Fruit fly (Drosophila melanogaster) whole organism, pupa: ENCODE measurements around the gene PGRP-LA.

Experiments
- CG10348 ChIP-seq: fragments of 200-800 bp; sonication (Bioruptor generic); IDR thresholded peaks from 2 replicates; pipeline ENCODE4 v1.3.6; 2022; ENCODE audit warnings: missing biosample characterization, missing genetic modification characterization
- CG12605 ChIP-seq: fragments of 200-800 bp; sonication (Bioruptor generic); IDR thresholded peaks from 2 replicates; pipeline ENCODE4 v1.3.6; 2022; ENCODE audit warnings: missing biosample characterization, missing genetic modification characterization
- CG13204 ChIP-seq: fragments of 200-800 bp; sonication (Bioruptor generic); optimal IDR thresholded peaks from 2 replicates; lab custom pipeline; 2018; ENCODE audit warnings: missing biosample characterization, mild to moderate bottlenecking, missing genetic modification characterization, moderate library complexity
- CG14655 ChIP-seq: fragments of 200-800 bp; sonication (Bioruptor generic); optimal IDR thresholded peaks from 3 replicates; lab custom pipeline; 2017; ENCODE audit warnings: mild to moderate bottlenecking, missing biosample characterization, missing genetic modification reagents, missing genetic modification characterization
- CG15710 ChIP-seq: fragments of 200-800 bp; sonication (Bioruptor generic); optimal IDR thresholded peaks from 2 replicates; lab custom pipeline; 2018; ENCODE audit warnings: missing biosample characterization, mild to moderate bottlenecking, missing genetic modification characterization, moderate library complexity
- CG17806 ChIP-seq: fragments of 200-800 bp; sonication (Bioruptor generic); optimal IDR thresholded peaks from 2 replicates; lab custom pipeline; 2018; ENCODE audit warnings: missing biosample characterization, mild to moderate bottlenecking, missing genetic modification characterization, moderate library complexity
- CG32121 ChIP-seq: fragments of 200-800 bp; sonication (Bioruptor generic); IDR thresholded peaks from 2 replicates; pipeline ENCODE4 v1.3.6; 2022; ENCODE audit warnings: missing biosample characterization, missing genetic modification characterization
- CG34367 ChIP-seq: fragments of 200-800 bp; sonication (Bioruptor generic); optimal IDR thresholded peaks from 2 replicates; lab custom pipeline; 2018; ENCODE audit warnings: missing biosample characterization, mild to moderate bottlenecking, missing genetic modification characterization
- CG4496 ChIP-seq: fragments of 200-800 bp; sonication (Bioruptor generic); IDR thresholded peaks from 3 replicates; pipeline ENCODE4 v1.3.6; 2022; ENCODE audit warnings: missing biosample characterization, missing genetic modification characterization
- CG8159 ChIP-seq: fragments of 200-800 bp; sonication (Bioruptor generic); optimal IDR thresholded peaks from 3 replicates; lab custom pipeline; 2018; ENCODE audit warnings: missing biosample characterization, mild to moderate bottlenecking, missing genetic modification characterization, moderate library complexity
- CG8301 ChIP-seq: fragments of 200-800 bp; sonication (Bioruptor generic); optimal IDR thresholded peaks from 2 replicates; lab custom pipeline; 2018; ENCODE audit warnings: missing biosample characterization, mild to moderate bottlenecking, missing genetic modification characterization
- CG9948 ChIP-seq: fragments of 200-800 bp; sonication (Bioruptor generic); optimal IDR thresholded peaks from 2 replicates; lab custom pipeline; 2018; ENCODE audit warnings: missing biosample characterization, mild to moderate bottlenecking, missing genetic modification characterization, moderate library complexity
- D1 ChIP-seq: fragments of 200-800 bp; sonication (Bioruptor generic); optimal IDR thresholded peaks from 2 replicates; lab custom pipeline; 2018; ENCODE audit warnings: missing biosample characterization, mild to moderate bottlenecking, missing genetic modification characterization, moderate library complexity
- EcR ChIP-seq: fragments of 200-800 bp; sonication (Bioruptor generic); optimal IDR thresholded peaks from 3 replicates; lab custom pipeline; 2019; ENCODE audit warnings: missing biosample characterization, missing genetic modification characterization, mild to moderate bottlenecking, moderate library complexity, missing genetic modification reagents
- Ets98B ChIP-seq: fragments of 200-800 bp; sonication (Bioruptor generic); IDR thresholded peaks from 2 replicates; pipeline ENCODE4 v1.3.6; 2022; ENCODE audit warnings: missing biosample characterization, missing genetic modification characterization
- Pif1A ChIP-seq: fragments of 200-800 bp; sonication (Bioruptor generic); optimal IDR thresholded peaks from 3 replicates; lab custom pipeline; 2016; ENCODE audit warnings: missing biosample characterization, missing genetic modification characterization
- Pif1B ChIP-seq: fragments of 200-800 bp; sonication (Bioruptor generic); optimal IDR thresholded peaks from 3 replicates; lab custom pipeline; 2016; ENCODE audit warnings: missing biosample characterization, missing genetic modification characterization
- Snoo ChIP-seq: fragments of 200-800 bp; sonication (Bioruptor generic); optimal IDR thresholded peaks from 3 replicates; lab custom pipeline; 2017; ENCODE audit warnings: missing biosample characterization, mild to moderate bottlenecking, missing genetic modification characterization, inconsistent platforms
- fd96Ca ChIP-seq: fragments of 200-800 bp; sonication (Bioruptor generic); IDR thresholded peaks from 3 replicates; pipeline ENCODE4 v1.3.6; 2022; ENCODE audit warnings: missing biosample characterization, missing genetic modification characterization
- gl ChIP-seq: fragments of 200-800 bp; sonication (Bioruptor generic); optimal IDR thresholded peaks from 2 replicates; lab custom pipeline; 2018; ENCODE audit warnings: missing biosample characterization, mild to moderate bottlenecking, missing genetic modification characterization
- rn ChIP-seq: fragments of 200-800 bp; sonication (Bioruptor generic); IDR thresholded peaks from 2 replicates; pipeline ENCODE4 v1.3.6; 2022; ENCODE audit warnings: missing biosample characterization, missing genetic modification characterization

PGRP-LA gene

dm6 chr3L:9372278-9372975 lies 38.3 kb downstream of the PGRP-LA start, which contains the start of the genes Hsp67Bc, CG4456 and Hsp22:
Gene Hsp67Bc, minus strand, starts transcription at chr3L:9372497.
Gene CG4456, plus strand, starts transcription at chr3L:9372722.
Gene Hsp22, plus strand, starts transcription at chr3L:9372931.
- no peak for TF ChIP-seq CG34367 (tag; lab: Kevin White, UChicago)
- no peak for TF ChIP-seq Ets98B (GFP tag; lab: Robert Waterston, UW)
- TF ChIP-seq CG8301 (tag; lab: Kevin White, UChicago), result no peak
- TF ChIP-seq CG13204 (GFP tag; lab: Kevin White, UChicago), result no peak
- TF ChIP-seq EcR (GFP tag; lab: Kevin White, UChicago), result peak; percentile 91
- TF ChIP-seq CG12605 (GFP tag; lab: Robert Waterston, UW), result no peak
- TF ChIP-seq Pif1B (GFP tag; lab: Kevin White, UChicago), result peak; percentile 27
- no peak for TF ChIP-seq fd96Ca
- peak; percentile 59; the same call in 1 of the 3 replicates for TF ChIP-seq CG4496 (GFP tag; lab: Robert Waterston, UW)

- TF ChIP-seq CG10348 (GFP tag; lab: Robert Waterston, UW) (peak; percentile 6; the same call in 1 of the 2 replicates), CG34367 (tag; lab: Kevin White, UChicago) (peak; percentile 44), rn (GFP tag; lab: Robert Waterston, UW) (peak; percentile 64), CG9948 (tag; lab: Kevin White, UChicago) (peak; percentile 67), EcR (GFP tag; lab: Kevin White, UChicago) (peak; percentile 90), CG8159 (tag; lab: Kevin White, UChicago) (peak; percentile 73), fd96Ca (peak; percentile 82), CG8301 (tag; lab: Kevin White, UChicago) (peak; percentile 70), Pif1B (GFP tag; lab: Kevin White, UChicago) (peak; percentile 73), CG14655 (GFP tag; lab: Kevin White, UChicago) (peak; percentile 84), CG15710 (peak; percentile 70), Snoo (peak; percentile 67), Pif1A (peak; percentile 16), CG4496 (GFP tag; lab: Robert Waterston, UW) (peak; percentile 93), gl (peak; percentile 19), CG12605 (GFP tag; lab: Robert Waterston, UW) (peak; percentile 81), Ets98B (GFP tag; lab: Robert Waterston, UW) (peak; percentile 88), CG32121 (GFP tag; lab: Robert Waterston, UW) (peak; percentile 89), CG17806 (tag; lab: Kevin White, UChicago) (peak; percentile 74), D1 (tag; lab: Kevin White, UChicago) (no peak), CG13204 (GFP tag; lab: Kevin White, UChicago) (no peak)
Observed at dm6 chr3L:9373374-9374004, 39.4 kb downstream of the PGRP-LA start.

dm6 chr3L:9375130-9375529 lies 41.0 kb downstream of the PGRP-LA start, which contains the start of gene CG4461:
Gene CG4461, plus strand, starts transcription at chr3L:9375430.
- TF ChIP-seq CG17806 (tag; lab: Kevin White, UChicago) (no peak), Snoo (no peak), CG12605 (GFP tag; lab: Robert Waterston, UW) (no peak), Pif1A (no peak), CG8301 (tag; lab: Kevin White, UChicago) (no peak), CG4496 (GFP tag; lab: Robert Waterston, UW) (no peak), D1 (tag; lab: Kevin White, UChicago) (no peak), Pif1B (GFP tag; lab: Kevin White, UChicago) (no peak), CG9948 (tag; lab: Kevin White, UChicago) (no peak)

dm6 chr3L:9376573-9376972 lies 42.4 kb downstream of the PGRP-LA start:
- TF ChIP-seq rn (GFP tag; lab: Robert Waterston, UW) (no peak), CG13204 (GFP tag; lab: Kevin White, UChicago) (no peak), CG34367 (tag; lab: Kevin White, UChicago) (no peak), CG12605 (GFP tag; lab: Robert Waterston, UW) (no peak), CG15710 (no peak), CG14655 (GFP tag; lab: Kevin White, UChicago) (no peak), EcR (GFP tag; lab: Kevin White, UChicago) (no peak), CG4496 (GFP tag; lab: Robert Waterston, UW) (no peak), Snoo (no peak), CG8159 (tag; lab: Kevin White, UChicago) (no peak), fd96Ca (no peak), CG9948 (tag; lab: Kevin White, UChicago) (no peak), Ets98B (GFP tag; lab: Robert Waterston, UW) (no peak), gl (no peak), D1 (tag; lab: Kevin White, UChicago) (no peak), Pif1B (GFP tag; lab: Kevin White, UChicago) (no peak), CG32121 (GFP tag; lab: Robert Waterston, UW) (no peak), CG17806 (tag; lab: Kevin White, UChicago) (no peak), CG10348 (GFP tag; lab: Robert Waterston, UW) (no peak)
